Worm (Caenorhabditis elegans) whole organism, L4/young adult: ENCODE results near the gene pan-1.

ENCODE experiments used
- W03F9.2 ChIP-seq: fragments of 150-350 bp; optimal IDR thresholded peaks from 2 replicates; lab custom pipeline; 2014; ENCODE audit warnings: missing biosample characterization, missing genetic modification characterization
- dao-5 ChIP-seq: sonication (generic microtip); optimal IDR thresholded peaks from 2 replicates; lab custom pipeline; 2016; ENCODE audit warnings: missing genotype, missing genetic modification characterization, moderate library complexity, missing compliant biosample characterization
- him-1 ChIP-seq: sonication (generic microtip); optimal IDR thresholded peaks from 2 replicates; lab custom pipeline; 2016; ENCODE audit warnings: missing genotype, missing genetic modification reagents, missing genetic modification characterization, missing compliant biosample characterization

pan-1 gene

ce11 chrIII:4594324-4594723 lies 31.8 kb downstream of the pan-1 start, which contains the start of gene apc-11:
apc-11 (minus strand) TSS chrIII:4594424.
- TF ChIP-seq dao-5 (tag; lab: Kevin White, UChicago) (no peak), him-1 (tag; lab: Kevin White, UChicago) (no peak), W03F9.2 (no peak)

ce11 chrIII:4594762-4595523 lies 32.4 kb downstream of the pan-1 start:
- TF ChIP-seq him-1 (tag; lab: Kevin White, UChicago): no peak
- no peak for TF ChIP-seq W03F9.2
- TF ChIP-seq dao-5 (tag; lab: Kevin White, UChicago): no peak

ce11 chrIII:4595771-4596227 lies 33.3 kb downstream of the pan-1 start, which contains the start of gene asb-1:
asb-1 (minus strand) TSS chrIII:4595821.
- TF ChIP-seq dao-5 (tag; lab: Kevin White, UChicago): no peak
- no peak for TF ChIP-seq W03F9.2
- no peak for TF ChIP-seq him-1 (tag; lab: Kevin White, UChicago)

- TF ChIP-seq W03F9.2 (no peak), him-1 (tag; lab: Kevin White, UChicago) (no peak), dao-5 (tag; lab: Kevin White, UChicago) (no peak)
These were observed 37.7 kb downstream of the pan-1 start, which contains the start of gene mab-21 for ce11 chrIII:4600139-4600762. mab-21 (plus strand) TSS chrIII:4600753.

ce11 chrIII:4601286-4601685 lies 38.7 kb downstream of the pan-1 start:
- no peak for TF ChIP-seq him-1 (tag; lab: Kevin White, UChicago)
- TF ChIP-seq W03F9.2: no peak
- TF ChIP-seq dao-5 (tag; lab: Kevin White, UChicago): no peak

ce11 chrIII:4603837-4604236 lies 41.3 kb downstream of the pan-1 start:
- TF ChIP-seq W03F9.2 (no peak), him-1 (tag; lab: Kevin White, UChicago) (no peak), dao-5 (tag; lab: Kevin White, UChicago) (no peak)

- TF ChIP-seq dao-5 (tag; lab: Kevin White, UChicago): no peak
- no peak for TF ChIP-seq W03F9.2
- no peak for TF ChIP-seq him-1 (tag; lab: Kevin White, UChicago)
These were observed 49.9 kb downstream of the pan-1 start, which contains the start of gene sel-2 for ce11 chrIII:4612334-4612953. sel-2 (minus strand) TSS chrIII:4612384.
